Worm (Caenorhabditis elegans): Measurements from ENCODE around the gene C08E8.4.

C08E8.4 gene

ce11 chrV:18346080-18346479 lies 25.6 kb upstream of the C08E8.4 start (continued):
- TF ChIP-seq elt-3 (tag; optimal IDR thresholded peaks at IDR 0.05) (peak in 5 of 6 experiments; percentile 87 to 97 (median 88)), lin-35 (GFP tag; optimal IDR thresholded peaks at IDR 0.05) (peak in 1 of 2 experiments; percentile 71)

ce11 chrV:18350046-18350445 lies 21.6 kb upstream of the C08E8.4 start, which contains the start of gene C08E8.3:
Gene C08E8.3, plus strand, starts transcription at chrV:18350129.
- no peak for TF ChIP-seq hlh-17 (GFP tag; optimal IDR thresholded peaks at IDR 0.05; ENCODE audit: borderline replicate concordance)
- no peak for TF ChIP-seq efl-1 (optimal IDR thresholded peaks at IDR 0.05)
- TF ChIP-seq efl-1 (GFP tag; optimal IDR thresholded peaks at IDR 0.05 in 1 of 2), result peak in 1 of 2 experiments; percentile 56
- peak; percentile 21 for TF ChIP-seq nhr-85 (tag)
- TF ChIP-seq swsn-7 (tag; optimal IDR thresholded peaks at IDR 0.05), result no peak

- TF ChIP-seq efl-1 (optimal IDR thresholded peaks at IDR 0.05) (no peak), efl-1 (GFP tag; optimal IDR thresholded peaks at IDR 0.05 in 1 of 2) (peak in 1 of 2 experiments; percentile 78), unc-30 (tag; optimal IDR thresholded peaks at IDR 0.05) (no peak)
Measured at ce11 chrV:18350721-18351120, 20.9 kb upstream of the C08E8.4 start, which contains the start of gene C08E8.11. Gene C08E8.11, plus strand, starts transcription at chrV:18351021.

DNA sequence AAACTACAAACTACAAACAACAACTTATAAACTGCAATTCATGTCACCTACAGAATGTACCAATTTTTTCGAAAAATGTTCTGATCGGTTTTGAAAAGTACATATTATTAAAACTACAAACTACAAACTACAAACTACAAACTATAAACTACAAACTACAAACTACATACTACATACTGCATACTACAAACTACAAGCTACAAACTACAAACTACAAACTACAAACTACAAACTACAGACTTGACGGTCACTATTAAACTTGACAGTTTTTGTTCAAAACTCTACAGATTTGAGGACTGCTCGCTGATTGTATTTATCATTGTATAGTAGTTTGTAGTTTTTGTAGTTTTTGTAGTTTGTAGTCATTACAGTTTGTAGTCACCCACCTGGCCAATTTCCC lies 17.3 kb upstream of the C08E8.4 start:
- TF ChIP-seq ceh-90 (tag; optimal IDR thresholded peaks at IDR 0.05) (no peak), unc-130 (tag; optimal IDR thresholded peaks at IDR 0.05) (no peak), lir-3 (tag; optimal IDR thresholded peaks at IDR 0.05; ENCODE audit: poor library complexity) (no peak), ceh-8 (GFP tag; optimal IDR thresholded peaks at IDR 0.05) (no peak), mef-2 (tag; optimal IDR thresholded peaks at IDR 0.05) (no peak), nhr-47 (tag; optimal IDR thresholded peaks at IDR 0.05) (no peak), aha-1 (tag; optimal IDR thresholded peaks at IDR 0.05) (no peak), nhr-11 (tag; optimal IDR thresholded peaks at IDR 0.05) (no peak)

DNA sequence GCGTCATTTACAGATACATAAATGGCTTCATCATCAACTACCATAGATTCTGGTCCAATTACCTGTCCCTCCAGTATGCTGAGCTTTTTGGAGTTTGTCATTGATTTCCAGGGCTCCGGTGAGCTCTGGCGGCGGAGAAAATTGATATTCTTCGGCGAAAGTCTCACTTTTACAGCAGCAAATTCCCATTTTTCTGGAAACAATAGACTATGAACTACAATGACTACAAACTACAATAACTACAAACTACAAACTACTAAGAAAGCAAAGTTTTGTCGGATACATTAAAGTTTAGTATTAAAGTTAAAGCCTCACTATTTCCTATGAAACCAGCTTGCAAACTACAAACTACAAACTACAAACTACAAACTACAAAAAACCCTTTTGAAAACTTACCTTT lies 15.9 kb upstream of the C08E8.4 start, which contains the start of gene C08E8.2:
C08E8.2 (minus strand) TSS at position 101 of the 400 bp plus-strand sequence.
- TF ChIP-seq skn-1 (tag; optimal IDR thresholded peaks at IDR 0.05) (no peak), nhr-20 (tag; optimal IDR thresholded peaks at IDR 0.05) (no peak), nhr-90 (tag; optimal IDR thresholded peaks at IDR 0.05; ENCODE audit: poor library complexity) (no peak), xbp-1 (tag; optimal IDR thresholded peaks at IDR 0.05) (no peak), nhr-84 (tag; optimal IDR thresholded peaks at IDR 0.05) (no peak), grh-1 (GFP tag; IDR thresholded peaks at IDR 0.05) (no peak), alr-1 (tag; optimal IDR thresholded peaks at IDR 0.05; ENCODE audit: borderline replicate concordance) (no peak)

- TF ChIP-seq fos-1 (tag; optimal IDR thresholded peaks at IDR 0.05), result no peak
- no peak for TF ChIP-seq grh-1 (GFP tag; IDR thresholded peaks at IDR 0.05)
- no peak for TF ChIP-seq C16A3.4 (tag; optimal IDR thresholded peaks at IDR 0.05)
- no peak for TF ChIP-seq nhr-11 (tag; optimal IDR thresholded peaks at IDR 0.05)
- TF ChIP-seq mab-9 (GFP tag; IDR thresholded peaks at IDR 0.05), result no peak
- TF ChIP-seq sptf-1 (tag; optimal IDR thresholded peaks at IDR 0.05), result no peak
- TF ChIP-seq Y116A8C.19 (tag; optimal IDR thresholded peaks at IDR 0.05; ENCODE audit: borderline replicate concordance), result no peak
- no peak for TF ChIP-seq ets-5 (GFP tag; IDR thresholded peaks at IDR 0.05)
- no peak for TF ChIP-seq sup-37 (GFP tag; optimal IDR thresholded peaks at IDR 0.05)
- no peak for TF ChIP-seq irx-1 (tag; optimal IDR thresholded peaks at IDR 0.05)
- TF ChIP-seq unc-30 (tag; optimal IDR thresholded peaks at IDR 0.05), result no peak
Measured at ce11 chrV:18359888-18360287, 11.8 kb upstream of the C08E8.4 start, which contains the start of gene C08E8.5. Gene C08E8.5, minus strand, starts transcription at chrV:18359988.

- TF ChIP-seq dsc-1 (tag; optimal IDR thresholded peaks at IDR 0.05) (no peak), sup-37 (GFP tag; optimal IDR thresholded peaks at IDR 0.05) (no peak), mef-2 (tag; optimal IDR thresholded peaks at IDR 0.05) (no peak), tlp-1 (tag; optimal IDR thresholded peaks at IDR 0.05) (no peak), C16A3.4 (tag; optimal IDR thresholded peaks at IDR 0.05) (no peak), nhr-76 (tag; optimal IDR thresholded peaks at IDR 0.05) (no peak), lin-35 (GFP tag; optimal IDR thresholded peaks at IDR 0.05) (no peak), C34B4.2 (tag; optimal IDR thresholded peaks at IDR 0.05) (no peak), nhr-47 (tag; optimal IDR thresholded peaks at IDR 0.05) (no peak), ces-1 (GFP tag; optimal IDR thresholded peaks at IDR 0.05) (no peak), mdl-1 (tag; optimal IDR thresholded peaks at IDR 0.05) (no peak)
Measured at ce11 chrV:18362402-18362801, 9.2 kb upstream of the C08E8.4 start, which contains the start of gene C08E8.1. Gene C08E8.1, minus strand, starts transcription at chrV:18362502.
